Worm (Caenorhabditis elegans) whole organism, L2 larva: ENCODE results near the gene clec-62.

Source experiments
- C34F6.9 ChIP-seq: fragments of 150-350 bp; optimal IDR thresholded peaks from 2 replicates; lab custom pipeline; 2014; ENCODE audit warnings: missing biosample characterization, missing genetic modification characterization
- F13H6.1 ChIP-seq: sonication (generic microtip); optimal IDR thresholded peaks from 2 replicates; lab custom pipeline; 2016; ENCODE audit warnings: missing genetic modification characterization, missing compliant biosample characterization
- R02D3.7 ChIP-seq: fragments of 150-350 bp; optimal IDR thresholded peaks from 2 replicates; lab custom pipeline; 2014; ENCODE audit warnings: missing biosample characterization, missing genetic modification characterization
- Y55F3AM.14 ChIP-seq: fragments of 200-800 bp; sonication (Bioruptor generic); optimal IDR thresholded peaks from 2 replicates; lab custom pipeline; 2018; ENCODE audit warnings: mild to moderate bottlenecking, missing genetic modification characterization, missing compliant biosample characterization
- ZK546.5 ChIP-seq: sonication (generic microtip); optimal IDR thresholded peaks from 2 replicates; lab custom pipeline; 2017; ENCODE audit warnings: missing biosample characterization, missing genetic modification characterization
- alr-1 ChIP-seq: fragments of 150-350 bp; optimal IDR thresholded peaks from 2 replicates; lab custom pipeline; 2014; ENCODE audit warnings: missing biosample characterization, missing genetic modification characterization
- blmp-1 ChIP-seq: sonication (generic microtip); optimal IDR thresholded peaks from 2 replicates; lab custom pipeline; 2017; ENCODE audit warnings: missing genetic modification characterization, mild to moderate bottlenecking, missing compliant biosample characterization, antibody characterized with exemption, moderate library complexity; ENCODE audit not compliant: insufficient read depth
- ceh-82 ChIP-seq: fragments of 150-350 bp; optimal IDR thresholded peaks from 2 replicates; lab custom pipeline; 2014; ENCODE audit warnings: missing biosample characterization, missing genetic modification characterization
- crh-2 ChIP-seq: sonication (generic microtip); optimal IDR thresholded peaks from 2 replicates; lab custom pipeline; 2017; ENCODE audit warnings: missing biosample characterization, missing genetic modification characterization
- dmd-4 ChIP-seq: sonication (generic microtip); optimal IDR thresholded peaks from 2 replicates; lab custom pipeline; 2017; ENCODE audit warnings: missing biosample characterization, missing genetic modification characterization
- egl-27 ChIP-seq: sonication (generic microtip); optimal IDR thresholded peaks from 3 replicates; lab custom pipeline; 2017; ENCODE audit warnings: missing biosample characterization, missing genetic modification reagents, missing genetic modification characterization
- elt-1 ChIP-seq: fragments of 150-350 bp; optimal IDR thresholded peaks from 2 replicates; lab custom pipeline; 2014; ENCODE audit warnings: missing biosample characterization, missing genetic modification characterization
- elt-3 ChIP-seq: sonication (generic microtip); optimal IDR thresholded peaks from 2 replicates; lab custom pipeline; 2017; ENCODE audit warnings: missing biosample characterization, missing genetic modification characterization
- fos-1 ChIP-seq: fragments of 150-350 bp; optimal IDR thresholded peaks from 2 replicates; lab custom pipeline; 2014; ENCODE audit warnings: missing biosample characterization, missing genetic modification characterization
- gmeb-1 ChIP-seq: fragments of 150-350 bp; optimal IDR thresholded peaks from 2 replicates; lab custom pipeline; 2014; ENCODE audit warnings: missing biosample characterization, missing genetic modification characterization
- lin-11 ChIP-seq: fragments of 150-350 bp; sonication (generic microtip); optimal IDR thresholded peaks from 2 replicates; lab custom pipeline; 2014; ENCODE audit warnings: missing biosample characterization, missing genetic modification characterization, inconsistent platforms, mixed read lengths
- lin-13 ChIP-seq: fragments of 150-350 bp; optimal IDR thresholded peaks from 2 replicates; lab custom pipeline; 2014; ENCODE audit warnings: missing biosample characterization, missing genetic modification reagents, missing genetic modification characterization
- lin-39 ChIP-seq: fragments of 150-350 bp; optimal IDR thresholded peaks from 2 replicates; lab custom pipeline; 2014; ENCODE audit warnings: missing biosample characterization, missing genetic modification reagents, missing genetic modification characterization
- lsy-2 ChIP-seq, 2 experiments: fragments of 150-350 bp in 1 of 2; sonication (generic microtip) in 1 of 2; optimal IDR thresholded peaks; 2 replicates each; lab custom pipeline; 2014 to 2017; ENCODE audit warnings: missing biosample characterization in 2 of 2, missing genetic modification characterization in 2 of 2
- mab-5 ChIP-seq: fragments of 150-350 bp; optimal IDR thresholded peaks from 2 replicates; lab custom pipeline; 2014; ENCODE audit warnings: missing biosample characterization, missing genetic modification characterization
- mdl-1 ChIP-seq, 2 experiments: fragments of 150-350 bp in 1 of 2; sonication (generic microtip) in 1 of 2; optimal IDR thresholded peaks; 2 replicates each; lab custom pipeline; 2017; ENCODE audit warnings: missing biosample characterization in 2 of 2, missing genetic modification characterization in 2 of 2
- nhr-11 ChIP-seq: fragments of 150-350 bp; optimal IDR thresholded peaks from 2 replicates; lab custom pipeline; 2014; ENCODE audit warnings: missing biosample characterization, missing genetic modification characterization
- nhr-129 ChIP-seq: fragments of 150-350 bp; optimal IDR thresholded peaks from 2 replicates; lab custom pipeline; 2014; ENCODE audit warnings: missing biosample characterization, missing genetic modification characterization
- nhr-237 ChIP-seq: fragments of 150-350 bp; optimal IDR thresholded peaks from 2 replicates; lab custom pipeline; 2014; ENCODE audit warnings: missing biosample characterization, missing genetic modification characterization
- nhr-25 ChIP-seq: fragments of 150-350 bp; sonication (generic microtip); optimal IDR thresholded peaks from 3 replicates; lab custom pipeline; 2014; ENCODE audit warnings: missing biosample characterization, missing genetic modification characterization
- nhr-77 ChIP-seq: fragments of 150-350 bp; optimal IDR thresholded peaks from 2 replicates; lab custom pipeline; 2014; ENCODE audit warnings: missing biosample characterization, missing genetic modification characterization
- peb-1 ChIP-seq: fragments of 150-350 bp; optimal IDR thresholded peaks from 2 replicates; lab custom pipeline; 2014; ENCODE audit warnings: missing biosample characterization, missing genetic modification characterization
- sem-4 ChIP-seq: fragments of 150-350 bp; optimal IDR thresholded peaks from 2 replicates; lab custom pipeline; 2014; ENCODE audit warnings: missing biosample characterization, missing genetic modification reagents, missing genetic modification characterization
- skn-1 ChIP-seq: sonication (generic microtip); optimal IDR thresholded peaks from 2 replicates; lab custom pipeline; 2017; ENCODE audit warnings: missing biosample characterization, missing genetic modification characterization
- sma-3 ChIP-seq: sonication (generic microtip); optimal IDR thresholded peaks from 2 replicates; lab custom pipeline; 2016; ENCODE audit warnings: missing genetic modification reagents, missing genetic modification characterization, missing compliant biosample characterization
- sma-9 ChIP-seq, 2 experiments: fragments of 150-350 bp in 1 of 2; sonication (generic microtip) in 1 of 2; optimal IDR thresholded peaks; 2 replicates each; lab custom pipeline; 2014 to 2016; ENCODE audit warnings: missing genetic modification characterization in 2 of 2, mild to moderate bottlenecking in 1 of 2, missing biosample characterization in 1 of 2, missing compliant biosample characterization in 1 of 2, missing genetic modification reagents in 1 of 2, moderate library complexity in 1 of 2
- snpc-4 ChIP-seq: fragments of 150-350 bp; optimal IDR thresholded peaks from 2 replicates; lab custom pipeline; 2014; ENCODE audit warnings: missing biosample characterization, missing genetic modification characterization
- unc-39 ChIP-seq: fragments of 150-350 bp; optimal IDR thresholded peaks from 2 replicates; lab custom pipeline; 2014; ENCODE audit warnings: missing biosample characterization, missing genetic modification characterization
- unc-55 ChIP-seq: fragments of 150-350 bp; sonication (generic microtip); optimal IDR thresholded peaks from 3 replicates; lab custom pipeline; 2014; ENCODE audit warnings: missing biosample characterization, missing genetic modification reagents, missing genetic modification characterization
- unc-62 ChIP-seq: fragments of 150-350 bp; optimal IDR thresholded peaks from 2 replicates; lab custom pipeline; 2014; ENCODE audit warnings: missing biosample characterization, missing genetic modification reagents, missing genetic modification characterization
- ztf-1 ChIP-seq: fragments of 200-800 bp; sonication (Bioruptor generic); conservative IDR thresholded peaks from 2 replicates; pipeline ENCODE4 v1.3.6; 2022; ENCODE audit warnings: missing genetic modification characterization, missing compliant biosample characterization
- ztf-11 ChIP-seq: sonication (generic microtip); optimal IDR thresholded peaks from 2 replicates; lab custom pipeline; 2017; ENCODE audit warnings: missing biosample characterization, missing genetic modification characterization
- ztf-4 ChIP-seq: fragments of 150-350 bp; optimal IDR thresholded peaks from 2 replicates; lab custom pipeline; 2014; ENCODE audit warnings: missing biosample characterization, missing genetic modification characterization

clec-62 gene

DNA sequence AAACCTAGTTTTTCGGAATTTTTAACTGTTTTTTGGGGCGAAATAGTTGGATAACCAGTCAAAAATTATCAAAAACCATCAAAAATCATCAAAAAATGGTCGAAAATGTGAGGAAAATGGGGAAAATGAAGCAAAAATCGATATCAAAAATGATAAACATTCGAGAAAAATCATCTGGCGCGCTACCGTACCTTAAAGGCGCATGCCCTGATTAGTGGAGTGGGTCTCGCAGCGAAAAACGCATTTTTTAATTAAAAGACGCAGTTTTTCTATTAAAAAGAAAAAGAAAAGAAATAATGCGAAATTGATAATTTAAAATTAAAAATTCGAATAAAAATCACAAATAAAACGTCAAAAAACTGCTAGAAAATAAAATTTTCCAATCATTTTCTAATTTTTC lies 14.5 kb downstream of the clec-62 start, which contains the start of gene F35C5.1:
Gene F35C5.1, plus strand, starts transcription at position 399 of the 400 bp plus-strand sequence.
- TF ChIP-seq mdl-1 (tag; optimal IDR thresholded peaks at IDR 0.05; lab: Kevin White, UChicago) = no peak
- no peak for TF ChIP-seq unc-55
- no peak for TF ChIP-seq lin-39 (tag; lab: Kevin White, UChicago)
- no peak for TF ChIP-seq C34F6.9 (tag; lab: Kevin White, UChicago)
- no peak for TF ChIP-seq nhr-237 (tag; lab: Kevin White, UChicago)
- TF ChIP-seq ZK546.5 = no peak
- no peak for TF ChIP-seq elt-1 (tag; lab: Kevin White, UChicago)
- TF ChIP-seq skn-1 (tag; lab: Kevin White, UChicago) = no peak
- no peak for TF ChIP-seq elt-3 (tag; lab: Kevin White, UChicago)
- no peak for TF ChIP-seq sma-3 (GFP tag; lab: Kevin White, UChicago)

DNA sequence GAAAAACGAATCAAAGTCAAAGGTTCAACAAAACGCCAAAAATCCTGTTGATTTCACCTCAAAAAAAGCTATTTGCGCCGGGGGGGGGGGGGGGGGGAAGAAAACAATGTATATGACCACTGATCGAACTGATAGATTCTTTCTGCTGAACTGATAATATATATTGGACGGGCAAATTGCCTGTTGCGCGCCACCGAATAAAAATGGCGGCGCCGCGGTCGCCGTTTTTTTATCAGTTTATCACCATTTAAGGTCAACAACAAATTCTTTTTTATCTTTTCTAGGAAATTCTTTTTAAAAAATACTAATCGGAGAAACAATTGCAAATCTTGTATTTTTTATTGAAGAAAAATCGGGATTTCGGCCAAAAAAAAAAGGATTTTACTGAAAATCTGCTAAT lies 15.2 kb downstream of the clec-62 start:
- TF ChIP-seq ZK546.5 (no peak), elt-1 (tag; lab: Kevin White, UChicago) (no peak), nhr-77 (tag; lab: Kevin White, UChicago) (no peak), mdl-1 (tag; optimal IDR thresholded peaks at IDR 0.05; lab: Kevin White, UChicago) (no peak), fos-1 (tag; lab: Kevin White, UChicago) (peak; percentile 36), gmeb-1 (tag; lab: Kevin White, UChicago) (peak; percentile 7), Y55F3AM.14 (GFP tag; lab: Kevin White, UChicago) (no peak), alr-1 (tag; lab: Kevin White, UChicago) (no peak), egl-27 (tag; lab: Kevin White, UChicago) (no peak), R02D3.7 (tag; lab: Kevin White, UChicago) (no peak)

DNA sequence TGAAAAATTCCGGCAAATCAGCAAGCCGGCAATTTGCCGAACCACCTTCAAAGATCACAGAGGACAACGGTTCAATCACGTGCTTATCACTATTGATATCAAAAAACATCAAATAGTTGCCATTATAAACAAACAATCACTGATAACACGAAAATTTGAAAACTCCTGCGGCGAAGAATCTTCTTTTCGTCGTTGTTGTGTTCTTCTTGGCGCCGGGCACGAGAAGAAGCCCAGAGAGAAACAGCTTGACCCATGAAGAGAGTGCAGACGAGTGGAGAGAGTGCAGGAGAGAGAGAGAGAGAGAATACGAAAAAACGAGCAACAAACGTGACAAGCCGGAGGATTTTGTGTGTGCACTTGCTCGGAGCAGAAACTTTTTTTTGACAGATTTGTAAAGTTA lies 16.2 kb downstream of the clec-62 start:
- TF ChIP-seq egl-27 (tag; lab: Kevin White, UChicago) (peak; percentile 24), nhr-237 (tag; lab: Kevin White, UChicago) (no peak), F13H6.1 (tag; lab: Kevin White, UChicago) (peak; percentile 84), fos-1 (tag; lab: Kevin White, UChicago) (peak; percentile 79), ZK546.5 (no peak), unc-55 (peak; percentile 18), dmd-4 (no peak), unc-39 (tag; lab: Kevin White, UChicago) (no peak), nhr-25 (tag; lab: Kevin White, UChicago) (no peak), sma-9 (GFP tag; optimal IDR thresholded peaks at IDR 0.05; lab: Kevin White, UChicago) (peak; percentile 66), sma-9 (tag; optimal IDR thresholded peaks at IDR 0.05; lab: Kevin White, UChicago) (no peak), ztf-4 (tag; lab: Kevin White, UChicago) (no peak), ceh-82 (tag; lab: Kevin White, UChicago) (no peak), ztf-1 (GFP tag; lab: Robert Waterston, UW) (no peak), lsy-2 (tag; optimal IDR thresholded peaks at IDR 0.05; lab: Kevin White, UChicago) (peak in 1 of 2 experiments; percentile 50), gmeb-1 (tag; lab: Kevin White, UChicago) (peak; percentile 54), R02D3.7 (tag; lab: Kevin White, UChicago) (no peak), mdl-1 (tag; optimal IDR thresholded peaks at IDR 0.05; lab: Kevin White, UChicago) (peak; percentile 10 to 81), snpc-4 (tag; lab: Kevin White, UChicago) (no peak), elt-1 (tag; lab: Kevin White, UChicago) (no peak), sma-3 (GFP tag; lab: Kevin White, UChicago) (peak; percentile 26), sem-4 (tag; lab: Kevin White, UChicago) (no peak), Y55F3AM.14 (GFP tag; lab: Kevin White, UChicago) (no peak), nhr-129 (tag; lab: Kevin White, UChicago) (peak; percentile 74), C34F6.9 (tag; lab: Kevin White, UChicago) (peak; percentile 43), crh-2 (peak; percentile 66), skn-1 (tag; lab: Kevin White, UChicago) (no peak)
- TF ChIP-seq, all 48 proteins: peak for 12

ce11 chrII:12878071-12878668 lies 16.8 kb downstream of the clec-62 start, which contains the start of gene gsy-1:
Gene gsy-1 (minus strand): TSS chrII:12878121.
- TF ChIP-seq peb-1 (no peak), nhr-237 (tag; lab: Kevin White, UChicago) (no peak), unc-62 (GFP tag; lab: Kevin White, UChicago) (no peak), ztf-11 (tag; lab: Kevin White, UChicago) (no peak), F13H6.1 (tag; lab: Kevin White, UChicago) (no peak), snpc-4 (tag; lab: Kevin White, UChicago) (no peak), lin-13 (GFP tag; lab: Kevin White, UChicago) (no peak), nhr-11 (no peak), Y55F3AM.14 (GFP tag; lab: Kevin White, UChicago) (no peak), ZK546.5 (no peak), blmp-1 (tag; lab: Kevin White, UChicago) (no peak), gmeb-1 (tag; lab: Kevin White, UChicago) (no peak), nhr-77 (tag; lab: Kevin White, UChicago) (no peak), crh-2 (no peak), lin-11 (tag; lab: Kevin White, UChicago) (no peak), egl-27 (tag; lab: Kevin White, UChicago) (no peak), mab-5 (tag; lab: Kevin White, UChicago) (no peak)
